Fruit fly (Drosophila melanogaster) whole organism, prepupa: ENCODE results near the gene Targ3.

Experiments
- Blimp-1 ChIP-seq: fragments of 200-800 bp; sonication (Bioruptor generic); optimal IDR thresholded peaks from 3 replicates; lab custom pipeline; 2017; ENCODE audit warnings: missing biosample characterization, missing genetic modification characterization, mild to moderate bottlenecking, moderate library complexity, missing genetic modification reagents
- CG10631 ChIP-seq: fragments of 200-800 bp; sonication (Bioruptor generic); optimal IDR thresholded peaks from 2 replicates; lab custom pipeline; 2016; ENCODE audit warnings: missing biosample characterization, missing genetic modification characterization
- CG10669 ChIP-seq: fragments of 200-800 bp; sonication (Bioruptor generic); optimal IDR thresholded peaks from 3 replicates; lab custom pipeline; 2018; ENCODE audit warnings: missing biosample characterization, mild to moderate bottlenecking, missing genetic modification characterization, moderate library complexity
- CG11294 ChIP-seq: fragments of 200-800 bp; sonication (Bioruptor generic); IDR thresholded peaks from 2 replicates; pipeline ENCODE4 v1.3.6; 2022; ENCODE audit warnings: missing biosample characterization, missing genetic modification characterization
- CG11762 ChIP-seq: fragments of 200-800 bp; sonication (Bioruptor generic); optimal IDR thresholded peaks from 3 replicates; lab custom pipeline; 2016; ENCODE audit warnings: missing biosample characterization, missing genetic modification characterization; ENCODE audit not compliant: insufficient read depth
- CG11902 ChIP-seq: fragments of 200-800 bp; sonication (Bioruptor generic); optimal IDR thresholded peaks from 3 replicates; lab custom pipeline; 2016; ENCODE audit warnings: missing biosample characterization, missing genetic modification characterization
- CG1621 ChIP-seq: fragments of 200-800 bp; sonication (Bioruptor generic); optimal IDR thresholded peaks from 3 replicates; lab custom pipeline; 2018; ENCODE audit warnings: missing biosample characterization, mild to moderate bottlenecking, missing genetic modification characterization
- CG16779 ChIP-seq: fragments of 200-800 bp; sonication (Bioruptor generic); optimal IDR thresholded peaks from 3 replicates; lab custom pipeline; 2017; ENCODE audit warnings: missing biosample characterization, mild to moderate bottlenecking, missing genetic modification characterization
- CG3032 ChIP-seq: fragments of 200-800 bp; optimal IDR thresholded peaks from 2 replicates; lab custom pipeline; 2019; ENCODE audit warnings: missing biosample characterization, mild to moderate bottlenecking, missing genetic modification characterization, moderate library complexity
- CG31627 ChIP-seq: fragments of 200-800 bp; sonication (Bioruptor generic); optimal IDR thresholded peaks from 3 replicates; lab custom pipeline; 2016; ENCODE audit warnings: missing biosample characterization, missing genetic modification characterization
- CG32006 ChIP-seq: fragments of 200-800 bp; sonication (Bioruptor generic); optimal IDR thresholded peaks from 3 replicates; lab custom pipeline; 2017; ENCODE audit warnings: missing biosample characterization, mild to moderate bottlenecking, missing genetic modification characterization
- CG34406 ChIP-seq: fragments of 200-800 bp; sonication (Bioruptor generic); optimal IDR thresholded peaks from 3 replicates; lab custom pipeline; 2016; ENCODE audit warnings: missing biosample characterization, missing genetic modification characterization
- CG4318 ChIP-seq: fragments of 200-800 bp; sonication (Bioruptor generic); optimal IDR thresholded peaks from 3 replicates; lab custom pipeline; 2017; ENCODE audit warnings: missing biosample characterization, mild to moderate bottlenecking, missing genetic modification characterization
- CG6163 ChIP-seq: fragments of 200-800 bp; sonication (Bioruptor generic); IDR thresholded peaks from 3 replicates; pipeline ENCODE4 v1.3.6; 2022; ENCODE audit warnings: missing biosample characterization, missing genetic modification characterization
- CG6276 ChIP-seq: fragments of 200-800 bp; sonication (Bioruptor generic); optimal IDR thresholded peaks from 2 replicates; lab custom pipeline; 2017; ENCODE audit warnings: missing biosample characterization, mild to moderate bottlenecking, missing genetic modification characterization
- CG6792 ChIP-seq: fragments of 200-800 bp; sonication (Bioruptor generic); optimal IDR thresholded peaks from 3 replicates; lab custom pipeline; 2016; ENCODE audit warnings: missing biosample characterization, missing genetic modification characterization
- CG6808 ChIP-seq: fragments of 200-800 bp; sonication (Bioruptor generic); optimal IDR thresholded peaks from 3 replicates; lab custom pipeline; 2017; ENCODE audit warnings: missing biosample characterization, missing genetic modification characterization, mild to moderate bottlenecking, moderate library complexity, missing genetic modification reagents
- CG6854 ChIP-seq: fragments of 200-800 bp; sonication (Bioruptor generic); optimal IDR thresholded peaks from 2 replicates; lab custom pipeline; 2017; ENCODE audit warnings: missing biosample characterization, mild to moderate bottlenecking, missing genetic modification characterization
- CG7368 ChIP-seq: fragments of 200-800 bp; sonication (Bioruptor generic); optimal IDR thresholded peaks from 3 replicates; lab custom pipeline; 2016; ENCODE audit warnings: missing biosample characterization, missing genetic modification characterization
- CG8119 ChIP-seq: fragments of 200-800 bp; sonication (Bioruptor generic); IDR thresholded peaks from 3 replicates; pipeline ENCODE4 v1.3.6; 2022; ENCODE audit warnings: missing biosample characterization, missing genetic modification characterization
- CG8319 ChIP-seq: fragments of 200-800 bp; sonication (Bioruptor generic); optimal IDR thresholded peaks from 3 replicates; lab custom pipeline; 2016; ENCODE audit warnings: missing biosample characterization, missing genetic modification characterization
- CG8632 ChIP-seq: fragments of 200-800 bp; sonication (Bioruptor generic); optimal IDR thresholded peaks from 3 replicates; lab custom pipeline; 2016; ENCODE audit warnings: missing biosample characterization, missing genetic modification characterization
- CG9139 ChIP-seq: fragments of 200-800 bp; sonication (Bioruptor generic); optimal IDR thresholded peaks from 3 replicates; lab custom pipeline; 2017; ENCODE audit warnings: missing biosample characterization, mild to moderate bottlenecking, missing genetic modification characterization
- Eip75B ChIP-seq: fragments of 200-800 bp; sonication (Bioruptor generic); optimal IDR thresholded peaks from 3 replicates; lab custom pipeline; 2016; ENCODE audit warnings: missing biosample characterization, missing genetic modification characterization
- Eip78C ChIP-seq: fragments of 200-800 bp; sonication (Bioruptor generic); peaks from one replicate; lab custom pipeline; 2016; ENCODE audit warnings: missing biosample characterization, missing genetic modification characterization
- Ets21C ChIP-seq: fragments of 200-800 bp; sonication (Bioruptor generic); optimal IDR thresholded peaks from 3 replicates; lab custom pipeline; 2016; ENCODE audit warnings: missing biosample characterization, missing genetic modification characterization
- Gug ChIP-seq: fragments of 200-800 bp; sonication (Bioruptor generic); IDR thresholded peaks from 2 replicates; pipeline ENCODE4 v1.3.6; 2022; ENCODE audit warnings: missing biosample characterization, missing genetic modification characterization
- Hr38 ChIP-seq: sonication (Bioruptor generic); optimal IDR thresholded peaks from 2 replicates; lab custom pipeline; 2016; ENCODE audit warnings: missing biosample characterization, missing genetic modification characterization
- Hr4 ChIP-seq: fragments of 200-800 bp; sonication (Bioruptor generic); optimal IDR thresholded peaks from 3 replicates; lab custom pipeline; 2016; ENCODE audit warnings: missing biosample characterization, missing genetic modification characterization
- Lpt ChIP-seq: fragments of 200-800 bp; sonication (Bioruptor generic); optimal IDR thresholded peaks from 3 replicates; lab custom pipeline; 2016; ENCODE audit warnings: missing biosample characterization, missing genetic modification characterization
- OdsH ChIP-seq: fragments of 200-800 bp; sonication (Bioruptor generic); optimal IDR thresholded peaks from 3 replicates; lab custom pipeline; 2016; ENCODE audit warnings: missing biosample characterization, missing genetic modification characterization
- Smox ChIP-seq: fragments of 200-800 bp; sonication (Bioruptor generic); optimal IDR thresholded peaks from 3 replicates; lab custom pipeline; 2016; ENCODE audit warnings: missing biosample characterization, missing genetic modification characterization
- Sox102F ChIP-seq: fragments of 200-800 bp; sonication (Bioruptor generic); optimal IDR thresholded peaks from 2 replicates; lab custom pipeline; 2016; ENCODE audit warnings: missing biosample characterization, mild to moderate bottlenecking, missing genetic modification characterization
- Sox14 ChIP-seq: fragments of 200-800 bp; sonication (Bioruptor generic); optimal IDR thresholded peaks from 3 replicates; lab custom pipeline; 2016; ENCODE audit warnings: missing biosample characterization, missing genetic modification characterization
- achi ChIP-seq: fragments of 200-800 bp; sonication (Bioruptor generic); optimal IDR thresholded peaks from 3 replicates; lab custom pipeline; 2016; ENCODE audit warnings: missing biosample characterization, missing genetic modification characterization
- eg ChIP-seq: fragments of 200-800 bp; sonication (Bioruptor generic); IDR thresholded peaks from 3 replicates; pipeline ENCODE4 v1.3.6; 2022; ENCODE audit warnings: missing biosample characterization, missing genetic modification characterization
- esn ChIP-seq: fragments of 200-800 bp; sonication (Bioruptor generic); optimal IDR thresholded peaks from 2 replicates; lab custom pipeline; 2016; ENCODE audit warnings: missing biosample characterization, mild to moderate bottlenecking, missing genetic modification characterization, moderate library complexity
- fd59A ChIP-seq: fragments of 200-800 bp; sonication (Bioruptor generic); optimal IDR thresholded peaks from 2 replicates; lab custom pipeline; 2017; ENCODE audit warnings: missing biosample characterization, mild to moderate bottlenecking, missing genetic modification characterization, missing genetic modification reagents
- fd85E ChIP-seq: fragments of 200-800 bp; sonication (Bioruptor generic); optimal IDR thresholded peaks from 3 replicates; lab custom pipeline; 2016; ENCODE audit warnings: missing biosample characterization, missing genetic modification characterization
- fkh ChIP-seq: fragments of 200-800 bp; sonication (Bioruptor generic); optimal IDR thresholded peaks from 3 replicates; lab custom pipeline; 2017; ENCODE audit warnings: missing biosample characterization, mild to moderate bottlenecking, missing genetic modification characterization, moderate library complexity
- lz ChIP-seq: fragments of 200-800 bp; sonication (Bioruptor generic); optimal IDR thresholded peaks from 3 replicates; lab custom pipeline; 2016; ENCODE audit warnings: missing biosample characterization, missing genetic modification characterization
- pdm3 ChIP-seq: fragments of 200-800 bp; sonication (Bioruptor generic); optimal IDR thresholded peaks from 3 replicates; lab custom pipeline; 2016; ENCODE audit warnings: missing biosample characterization, missing genetic modification characterization
- spab ChIP-seq: fragments of 200-800 bp; sonication (Bioruptor generic); optimal IDR thresholded peaks from 2 replicates; lab custom pipeline; 2017; ENCODE audit warnings: missing biosample characterization, mild to moderate bottlenecking, missing genetic modification characterization, missing genetic modification reagents
- ss ChIP-seq, 2 experiments: fragments of 200-800 bp; sonication (Bioruptor generic); optimal IDR thresholded peaks; 2 replicates in 1 of 2; 3 replicates in 1 of 2; lab custom pipeline; 2017 to 2018; ENCODE audit warnings: mild to moderate bottlenecking in 2 of 2, missing biosample characterization in 2 of 2, missing genetic modification characterization in 2 of 2, moderate library complexity in 1 of 2
- svp ChIP-seq: fragments of 200-800 bp; sonication (Bioruptor generic); peaks from one replicate; lab custom pipeline; 2016; ENCODE audit warnings: missing biosample characterization, missing genetic modification characterization
- topi ChIP-seq: fragments of 200-800 bp; sonication (Bioruptor generic); optimal IDR thresholded peaks from 3 replicates; lab custom pipeline; 2016; ENCODE audit warnings: missing biosample characterization, missing genetic modification characterization
- vri ChIP-seq: fragments of 200-800 bp; sonication (Bioruptor generic); optimal IDR thresholded peaks from 3 replicates; lab custom pipeline; 2016; ENCODE audit warnings: missing biosample characterization, mild to moderate bottlenecking, missing genetic modification characterization

Targ3 gene

DNA sequence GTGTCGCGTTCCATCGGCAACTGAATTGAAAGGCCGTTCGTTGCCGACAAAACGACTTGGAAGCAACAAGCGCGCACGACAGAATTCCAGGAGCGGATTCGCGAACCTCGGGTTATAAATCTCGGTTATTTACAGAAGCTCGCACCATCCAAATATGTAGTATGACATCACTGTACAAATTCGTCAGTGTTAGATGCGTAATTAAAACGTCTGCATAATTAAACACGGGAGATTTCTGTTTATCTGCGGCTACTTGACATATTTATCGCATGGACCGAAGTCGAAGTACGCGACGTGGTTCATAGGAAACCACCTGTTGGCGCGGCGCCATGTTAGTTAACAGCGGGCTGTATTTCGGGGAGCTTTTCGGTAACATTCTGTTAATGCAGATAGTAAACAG lies 24.7 kb upstream of the Targ3 start, which contains the start of gene Ac78C (continued):
- TF ChIP-seq vri, result peak; percentile 73
- peak; percentile 73 for TF ChIP-seq CG6808 (GFP tag; lab: Kevin White, UChicago)
- peak; percentile 82 for TF ChIP-seq CG11294 (GFP tag; lab: Robert Waterston, UW)
- peak; percentile 91 for TF ChIP-seq svp (GFP tag; lab: Kevin White, UChicago)
- peak; percentile 81 for TF ChIP-seq CG10631
- peak; percentile 91 for TF ChIP-seq eg
- TF ChIP-seq CG8632 (GFP tag; lab: Kevin White, UChicago), result peak; percentile 76
- peak; percentile 84 for TF ChIP-seq esn (GFP tag; lab: Kevin White, UChicago)
- TF ChIP-seq Eip75B (GFP tag; lab: Kevin White, UChicago), result peak; percentile 90
- peak; percentile 85 for TF ChIP-seq CG32006 (GFP tag; lab: Kevin White, UChicago)
- peak; percentile 87 for TF ChIP-seq CG6276
- TF ChIP-seq CG34406, result peak; percentile 75
- peak; percentile 81 for TF ChIP-seq Sox102F (GFP tag; lab: Kevin White, UChicago)

DNA sequence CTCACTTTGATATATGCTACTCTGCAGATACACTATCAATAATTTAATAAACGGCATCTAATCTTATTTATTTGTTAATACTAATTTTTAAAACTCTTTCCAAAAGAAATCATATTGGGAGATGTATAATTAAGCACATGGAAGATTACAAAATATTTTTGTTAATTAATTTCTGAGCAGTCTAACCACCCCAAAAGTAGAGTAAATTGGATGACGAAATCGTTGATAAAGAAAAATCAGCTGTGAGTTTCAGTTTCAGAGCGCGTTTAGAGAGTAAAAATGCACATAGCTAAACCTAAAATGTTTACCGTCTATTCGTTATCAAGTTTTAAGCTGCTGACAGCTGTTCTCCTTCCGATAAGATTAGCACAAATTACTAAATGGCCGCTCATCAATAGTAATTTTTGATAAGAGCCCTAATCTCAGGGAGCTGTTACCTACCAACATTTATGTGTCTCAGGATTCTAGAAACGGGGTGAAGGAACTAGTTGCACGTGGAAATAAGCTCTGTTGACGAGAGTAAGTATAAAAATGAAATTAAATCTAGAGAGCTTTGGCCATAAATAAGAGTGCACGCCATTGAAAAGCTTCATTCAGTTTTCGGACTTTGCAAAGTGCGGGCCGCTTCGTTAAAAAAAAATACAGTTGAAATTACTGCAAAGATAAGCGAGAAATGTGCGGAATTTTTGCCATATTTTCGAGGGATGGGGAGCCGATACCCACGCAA lies 23.9 kb upstream of the Targ3 start, which contains the start of the genes chb and AsnS:
Gene chb (plus strand): TSS at position 327 of the 727 bp plus-strand sequence.
Gene AsnS (plus strand): TSS at position 592 of the 727 bp plus-strand sequence.
- TF ChIP-seq Blimp-1 (peak; percentile 59), achi (peak; percentile 75), CG11762 (GFP tag; lab: Kevin White, UChicago) (peak; percentile 55), CG8319 (GFP tag; lab: Kevin White, UChicago) (peak; percentile 29), topi (peak; percentile 83), Smox (GFP tag; lab: Kevin White, UChicago) (peak; percentile 83), fkh (GFP tag; lab: Kevin White, UChicago) (peak; percentile 1), vri (peak; percentile 88), CG6276 (peak; percentile 63), CG11294 (GFP tag; lab: Robert Waterston, UW) (peak; percentile 87), Hr4 (peak; percentile 83), CG31627 (GFP tag; lab: Kevin White, UChicago) (peak; percentile 85), CG3032 (tag; lab: Kevin White, UChicago) (peak; percentile 79), Ets21C (peak; percentile 76), CG6854 (peak; percentile 38), CG6808 (GFP tag; lab: Kevin White, UChicago) (no peak), lz (GFP tag; lab: Kevin White, UChicago) (peak; percentile 85), CG1621 (tag; lab: Kevin White, UChicago) (peak; percentile 64), CG7368 (GFP tag; lab: Kevin White, UChicago) (peak; percentile 57), CG8119 (GFP tag; lab: Robert Waterston, UW) (peak; percentile 88), ss (GFP tag; optimal IDR thresholded peaks at IDR 0.05; lab: Kevin White, UChicago) (peak in 1 of 2 experiments; percentile 9), CG10669 (GFP tag; lab: Kevin White, UChicago) (peak; percentile 71), CG32006 (GFP tag; lab: Kevin White, UChicago) (peak; percentile 80), Gug (GFP tag; lab: Robert Waterston, UW) (peak; percentile 88), CG11902 (GFP tag; lab: Kevin White, UChicago) (peak; percentile 38), Eip78C (GFP tag; lab: Kevin White, UChicago) (peak; percentile 95), OdsH (peak; percentile 78), CG9139 (GFP tag; lab: Kevin White, UChicago) (no peak), CG4318 (no peak), pdm3 (GFP tag; lab: Kevin White, UChicago) (peak; percentile 85), CG6163 (GFP tag; lab: Robert Waterston, UW) (peak; percentile 88), Hr38 (GFP tag; lab: Kevin White, UChicago) (no peak), spab (peak; percentile 43), CG16779 (tag; lab: Kevin White, UChicago) (peak; percentile 36), Eip75B (GFP tag; lab: Kevin White, UChicago) (peak; percentile 80), esn (GFP tag; lab: Kevin White, UChicago) (peak; percentile 90), CG10631 (peak; percentile 79), Lpt (GFP tag; lab: Kevin White, UChicago) (peak; percentile 62), fd85E (GFP tag; lab: Kevin White, UChicago) (no peak), svp (GFP tag; lab: Kevin White, UChicago) (peak; percentile 93), CG6792 (GFP tag; lab: Kevin White, UChicago) (peak; percentile 79), eg (peak; percentile 95), Sox14 (GFP tag; lab: Kevin White, UChicago) (peak; percentile 77), CG34406 (peak; percentile 82), fd59A (peak; percentile 22)
